Worm (Caenorhabditis elegans) whole organism, L3 larva: Measurements from ENCODE around the gene Y45F3A.4.

Experiments used
- R02D3.7 ChIP-seq: fragments of 150-350 bp; optimal IDR thresholded peaks from 2 replicates; lab custom pipeline; 2014; ENCODE audit warnings: missing biosample characterization, missing genetic modification characterization
- ZK546.5 ChIP-seq: sonication (generic microtip); optimal IDR thresholded peaks from 2 replicates; lab custom pipeline; 2017; ENCODE audit warnings: missing biosample characterization, missing genetic modification characterization
- aly-2 ChIP-seq: fragments of 150-350 bp; optimal IDR thresholded peaks from 2 replicates; lab custom pipeline; 2014; ENCODE audit warnings: missing biosample characterization, missing genetic modification characterization
- ama-1 ChIP-seq: fragments of 150-350 bp; optimal IDR thresholded peaks from 2 replicates; lab custom pipeline; 2018
- ceh-16 ChIP-seq: sonication (generic microtip); optimal IDR thresholded peaks from 2 replicates; lab custom pipeline; 2017; ENCODE audit warnings: missing biosample characterization, missing genetic modification characterization
- ceh-9 ChIP-seq: sonication (generic microtip); optimal IDR thresholded peaks from 2 replicates; lab custom pipeline; 2018; ENCODE audit warnings: missing biosample characterization, missing genetic modification characterization
- daf-12 ChIP-seq: fragments of 150-350 bp; optimal IDR thresholded peaks from 2 replicates; lab custom pipeline; 2014; ENCODE audit warnings: missing biosample characterization, missing genetic modification reagents, missing genetic modification characterization
- egl-27 ChIP-seq: sonication (generic microtip); optimal IDR thresholded peaks from 4 replicates; lab custom pipeline; 2017; ENCODE audit warnings: missing biosample characterization, missing genetic modification reagents, missing genetic modification characterization
- egl-5 ChIP-seq: fragments of 150-350 bp; optimal IDR thresholded peaks from 2 replicates; lab custom pipeline; 2017; ENCODE audit warnings: missing biosample characterization, missing genetic modification reagents, missing genetic modification characterization, inconsistent platforms
- elt-1 ChIP-seq: fragments of 150-350 bp; optimal IDR thresholded peaks from 2 replicates; lab custom pipeline; 2014; ENCODE audit warnings: missing biosample characterization, missing genetic modification characterization
- elt-2 ChIP-seq: sonication (generic microtip); optimal IDR thresholded peaks from 2 replicates; lab custom pipeline; 2016; ENCODE audit warnings: missing genetic modification reagents, mild to moderate bottlenecking, missing genetic modification characterization, missing compliant biosample characterization
- elt-3 ChIP-seq, 3 experiments: fragments of 150-350 bp in 1 of 3; sonication (generic microtip) in 2 of 3; optimal IDR thresholded peaks; 2 replicates in 2 of 3; 4 replicates in 1 of 3; lab custom pipeline; 2014 to 2017; ENCODE audit warnings: missing biosample characterization in 3 of 3, missing genetic modification characterization in 3 of 3
- eor-1 ChIP-seq, 2 experiments: fragments of 150-350 bp; optimal IDR thresholded peaks; 2 replicates each; lab custom pipeline; 2014 to 2018; ENCODE audit warnings: missing biosample characterization in 2 of 2, missing genetic modification characterization in 2 of 2
- fkh-10 ChIP-seq: sonication (generic microtip); optimal IDR thresholded peaks from 2 replicates; lab custom pipeline; 2017; ENCODE audit warnings: missing biosample characterization, missing genetic modification reagents, missing genetic modification characterization
- fkh-2 ChIP-seq: fragments of 150-350 bp; optimal IDR thresholded peaks from 2 replicates; lab custom pipeline; 2014; ENCODE audit warnings: missing biosample characterization, missing genetic modification reagents, missing genetic modification characterization
- hmg-11 ChIP-seq: sonication (generic microtip); optimal IDR thresholded peaks from 2 replicates; lab custom pipeline; 2016; ENCODE audit warnings: missing genetic modification characterization, missing compliant biosample characterization
- jun-1 ChIP-seq: fragments of 150-350 bp; optimal IDR thresholded peaks from 2 replicates; lab custom pipeline; 2014; ENCODE audit warnings: missing biosample characterization, missing genetic modification reagents, missing genetic modification characterization
- lin-39 ChIP-seq: fragments of 150-350 bp; optimal IDR thresholded peaks from 2 replicates; lab custom pipeline; 2018; ENCODE audit warnings: missing biosample characterization, missing genetic modification reagents, missing genetic modification characterization
- lsy-12 ChIP-seq: sonication (generic microtip); optimal IDR thresholded peaks from 2 replicates; lab custom pipeline; 2016; ENCODE audit warnings: mild to moderate bottlenecking, missing genetic modification characterization, missing compliant biosample characterization
- mdl-1 ChIP-seq: fragments of 150-350 bp; optimal IDR thresholded peaks from 2 replicates; lab custom pipeline; 2014; ENCODE audit warnings: missing biosample characterization, missing genetic modification characterization
- mml-1 ChIP-seq: fragments of 150-350 bp; sonication (generic microtip); optimal IDR thresholded peaks from 3 replicates; lab custom pipeline; 2014; ENCODE audit warnings: missing biosample characterization, missing genetic modification characterization
- nfya-1 ChIP-seq: sonication (generic microtip); optimal IDR thresholded peaks from 2 replicates; lab custom pipeline; 2017; ENCODE audit warnings: missing genetic modification characterization, mild to moderate bottlenecking, missing compliant biosample characterization, antibody characterized with exemption, moderate library complexity; ENCODE audit not compliant: insufficient read depth
- nhr-11 ChIP-seq: fragments of 150-350 bp; optimal IDR thresholded peaks from 2 replicates; lab custom pipeline; 2014; ENCODE audit warnings: missing biosample characterization, missing genetic modification characterization
- nhr-12 ChIP-seq: fragments of 150-350 bp; optimal IDR thresholded peaks from 2 replicates; lab custom pipeline; 2014; ENCODE audit warnings: missing biosample characterization, missing genetic modification characterization
- nhr-23 ChIP-seq: fragments of 150-350 bp; optimal IDR thresholded peaks from 2 replicates; lab custom pipeline; 2014; ENCODE audit warnings: missing biosample characterization, missing genetic modification reagents, missing genetic modification characterization
- nhr-237 ChIP-seq: fragments of 150-350 bp; optimal IDR thresholded peaks from 2 replicates; lab custom pipeline; 2014; ENCODE audit warnings: missing biosample characterization, missing genetic modification characterization
- nhr-25 ChIP-seq: sonication (generic microtip); optimal IDR thresholded peaks from 2 replicates; lab custom pipeline; 2017; ENCODE audit warnings: missing biosample characterization, missing genetic modification characterization
- nhr-28 ChIP-seq: fragments of 150-350 bp; optimal IDR thresholded peaks from 2 replicates; lab custom pipeline; 2014; ENCODE audit warnings: missing biosample characterization, missing genetic modification characterization
- nhr-43 ChIP-seq: sonication (generic microtip); optimal IDR thresholded peaks from 2 replicates; lab custom pipeline; 2016; ENCODE audit warnings: mild to moderate bottlenecking, missing genetic modification characterization, missing compliant biosample characterization; ENCODE audit not compliant: poor library complexity, severe bottlenecking
- nhr-67 ChIP-seq: fragments of 150-350 bp; optimal IDR thresholded peaks from 2 replicates; lab custom pipeline; 2014; ENCODE audit warnings: missing biosample characterization, missing genetic modification characterization
- nhr-76 ChIP-seq: fragments of 150-350 bp; sonication (generic microtip); optimal IDR thresholded peaks from 5 replicates; lab custom pipeline; 2014; ENCODE audit warnings: missing biosample characterization, missing genetic modification characterization
- nhr-77 ChIP-seq: fragments of 150-350 bp; optimal IDR thresholded peaks from 2 replicates; lab custom pipeline; 2014; ENCODE audit warnings: missing biosample characterization, missing genetic modification characterization
- pha-4 ChIP-seq: fragments of 150-350 bp; optimal IDR thresholded peaks from 2 replicates; lab custom pipeline; 2014; ENCODE audit warnings: missing biosample characterization, missing genetic modification reagents, missing genetic modification characterization
- pqm-1 ChIP-seq: fragments of 150-350 bp; optimal IDR thresholded peaks from 2 replicates; lab custom pipeline; 2017; ENCODE audit warnings: missing biosample characterization, missing genetic modification characterization, inconsistent platforms
- skn-1 ChIP-seq: fragments of 150-350 bp; optimal IDR thresholded peaks from 2 replicates; lab custom pipeline; 2014; ENCODE audit warnings: missing biosample characterization, missing genetic modification characterization
- snpc-4 ChIP-seq: fragments of 150-350 bp; optimal IDR thresholded peaks from 2 replicates; lab custom pipeline; 2014; ENCODE audit warnings: missing biosample characterization, missing genetic modification characterization
- tbx-2 ChIP-seq: sonication (generic microtip); optimal IDR thresholded peaks from 2 replicates; lab custom pipeline; 2016; ENCODE audit warnings: mild to moderate bottlenecking, missing genetic modification characterization, missing compliant biosample characterization
- unc-39 ChIP-seq: sonication (generic microtip); optimal IDR thresholded peaks from 4 replicates; lab custom pipeline; 2017; ENCODE audit warnings: missing biosample characterization, missing genetic modification characterization
- unc-62 ChIP-seq: fragments of 150-350 bp; sonication (generic microtip); optimal IDR thresholded peaks from 4 replicates; lab custom pipeline; 2014; ENCODE audit warnings: missing biosample characterization, missing genetic modification reagents, missing genetic modification characterization
- zag-1 ChIP-seq: fragments of 150-350 bp; optimal IDR thresholded peaks from 2 replicates; lab custom pipeline; 2014; ENCODE audit warnings: missing biosample characterization, missing genetic modification characterization

The Y45F3A.4 gene

ce11 chrIII:10537558-10537957 lies 37.7 kb downstream of the Y45F3A.4 start:
- peak; percentile 87 for TF ChIP-seq ama-1 (lab: Kevin White, UChicago)
- TF ChIP-seq nhr-43 (tag; lab: Kevin White, UChicago): peak; percentile 14
- TF ChIP-seq daf-12 (tag; lab: Kevin White, UChicago): no peak
- no peak for TF ChIP-seq zag-1 (tag; lab: Kevin White, UChicago)
- TF ChIP-seq ZK546.5: no peak
- no peak for TF ChIP-seq skn-1 (tag; lab: Kevin White, UChicago)
- no peak for TF ChIP-seq unc-62 (GFP tag; lab: Kevin White, UChicago)
- TF ChIP-seq ceh-9: no peak
- TF ChIP-seq egl-27 (tag; lab: Kevin White, UChicago): no peak
- TF ChIP-seq mml-1: no peak
- no peak for TF ChIP-seq lin-39 (tag; lab: Kevin White, UChicago)
- no peak for TF ChIP-seq aly-2
- TF ChIP-seq nhr-67 (tag; lab: Kevin White, UChicago): no peak
- TF ChIP-seq ceh-16 (tag; lab: Kevin White, UChicago): no peak
- TF ChIP-seq pqm-1 (tag; lab: Kevin White, UChicago): no peak
- no peak for TF ChIP-seq elt-1 (tag; lab: Kevin White, UChicago)
- TF ChIP-seq nhr-25 (tag; lab: Kevin White, UChicago): peak; percentile 8
- TF ChIP-seq R02D3.7 (tag; lab: Kevin White, UChicago): no peak
- TF ChIP-seq elt-3 (tag; optimal IDR thresholded peaks at IDR 0.05; lab: Kevin White, UChicago): no peak
- no peak for TF ChIP-seq nhr-11 (tag; lab: Kevin White, UChicago)
- peak; percentile 10 for TF ChIP-seq nhr-23 (tag; lab: Kevin White, UChicago)
- no peak for TF ChIP-seq mdl-1
- peak; percentile 2 for TF ChIP-seq elt-2 (tag; lab: Kevin White, UChicago)

ce11 chrIII:10537003-10537402 lies 38.2 kb downstream of the Y45F3A.4 start:
- TF ChIP-seq nhr-43 (tag; lab: Kevin White, UChicago) (peak; percentile 72), pha-4 (no peak), ama-1 (lab: Kevin White, UChicago) (peak; percentile 82), elt-3 (tag; optimal IDR thresholded peaks at IDR 0.05; lab: Kevin White, UChicago) (no peak)

ce11 chrIII:10536087-10536723 lies 39.0 kb downstream of the Y45F3A.4 start:
- TF ChIP-seq egl-27 (tag; lab: Kevin White, UChicago) (no peak), mdl-1 (no peak), snpc-4 (tag; lab: Kevin White, UChicago) (peak; percentile 50), egl-5 (no peak), daf-12 (tag; lab: Kevin White, UChicago) (no peak), pqm-1 (tag; lab: Kevin White, UChicago) (no peak), lin-39 (tag; lab: Kevin White, UChicago) (no peak), ama-1 (lab: Kevin White, UChicago) (peak; percentile 85)

- TF ChIP-seq ZK546.5 (no peak), nhr-28 (no peak), tbx-2 (tag; lab: Kevin White, UChicago) (no peak), nhr-25 (tag; lab: Kevin White, UChicago) (no peak), skn-1 (tag; lab: Kevin White, UChicago) (no peak), nhr-23 (tag; lab: Kevin White, UChicago) (no peak), elt-2 (tag; lab: Kevin White, UChicago) (no peak), hmg-11 (tag; lab: Kevin White, UChicago) (no peak), ceh-9 (no peak), fkh-10 (no peak), nhr-237 (tag; lab: Kevin White, UChicago) (no peak), mdl-1 (no peak), daf-12 (tag; lab: Kevin White, UChicago) (no peak), pqm-1 (tag; lab: Kevin White, UChicago) (no peak), aly-2 (no peak), jun-1 (tag; lab: Kevin White, UChicago) (no peak), lin-39 (tag; lab: Kevin White, UChicago) (no peak), nhr-76 (tag; lab: Kevin White, UChicago) (no peak)
Observed at ce11 chrIII:10535226-10535625, 40.0 kb downstream of the Y45F3A.4 start, which contains the start of gene hpd-1. Gene hpd-1, plus strand, starts transcription at chrIII:10535526.

ce11 chrIII:10534191-10534590 lies 41.0 kb downstream of the Y45F3A.4 start:
- TF ChIP-seq nfya-1 (tag; lab: Kevin White, UChicago) (peak; percentile 35), aly-2 (no peak), unc-39 (tag; lab: Kevin White, UChicago) (no peak), egl-5 (no peak), lin-39 (tag; lab: Kevin White, UChicago) (no peak), snpc-4 (tag; lab: Kevin White, UChicago) (no peak), eor-1 (tag; optimal IDR thresholded peaks at IDR 0.05; lab: Kevin White, UChicago) (no peak), nhr-77 (tag; lab: Kevin White, UChicago) (no peak), hmg-11 (tag; lab: Kevin White, UChicago) (no peak), nhr-28 (no peak), nhr-76 (tag; lab: Kevin White, UChicago) (no peak), zag-1 (tag; lab: Kevin White, UChicago) (no peak), ama-1 (lab: Kevin White, UChicago) (peak; percentile 64), tbx-2 (tag; lab: Kevin White, UChicago) (no peak), lsy-12 (tag; lab: Kevin White, UChicago) (peak; percentile 55), elt-1 (tag; lab: Kevin White, UChicago) (no peak), ceh-9 (no peak), pha-4 (no peak), pqm-1 (tag; lab: Kevin White, UChicago) (peak; percentile 6), R02D3.7 (tag; lab: Kevin White, UChicago) (no peak), fkh-2 (tag; lab: Kevin White, UChicago) (no peak), nhr-12 (no peak), mml-1 (no peak)
